Fruit fly (Drosophila melanogaster): ENCODE results near the gene cno.

cno gene

dm6 chr3R:5246950-5247349 is 29.7 kb upstream of the cno start:
- no peak for TF ChIP-seq CG8478 (optimal IDR thresholded peaks at IDR 0.05)
- TF ChIP-seq CTCF (optimal IDR thresholded peaks at IDR 0.05): no peak

dm6 chr3R:5240721-5241120 is 23.5 kb upstream of the cno start, which contains the start of gene CG33293:
CG33293 (minus strand) TSS chr3R:5240735.
- no peak for TF ChIP-seq CG8478 (optimal IDR thresholded peaks at IDR 0.05)

- TF ChIP-seq CG8478 (optimal IDR thresholded peaks at IDR 0.05) (no peak), CTCF (optimal IDR thresholded peaks at IDR 0.05) (no peak)
Observed at dm6 chr3R:5237215-5237614, 20.0 kb upstream of the cno start, which contains the start of gene rtp. rtp (minus strand) TSS chr3R:5237315.

dm6 chr3R:5232197-5232607 is 14.9 kb upstream of the cno start, which contains the start of the genes Kat60 and Mms19:
Kat60 (minus strand) TSS chr3R:5232209.
Mms19 (plus strand) TSS chr3R:5232543.
- TF ChIP-seq CTCF (optimal IDR thresholded peaks at IDR 0.05) (peak in 1 of 2 experiments; percentile 2), CG8478 (optimal IDR thresholded peaks at IDR 0.05) (no peak)

dm6 chr3R:5231383-5232196 is 14.3 kb upstream of the cno start:
- no peak for TF ChIP-seq CG8478 (optimal IDR thresholded peaks at IDR 0.05)
- TF ChIP-seq CTCF (optimal IDR thresholded peaks at IDR 0.05): no peak

- TF ChIP-seq CTCF (optimal IDR thresholded peaks at IDR 0.05) (no peak), CG8478 (optimal IDR thresholded peaks at IDR 0.05) (no peak)
Observed at dm6 chr3R:5229458-5229857, 12.2 kb upstream of the cno start.

dm6 chr3R:5226025-5226424 is 8.8 kb upstream of the cno start, which contains the start of gene Vps37B:
Vps37B (plus strand) TSS chr3R:5226158.
- no peak for TF ChIP-seq CTCF (optimal IDR thresholded peaks at IDR 0.05)
- no peak for TF ChIP-seq CG8478 (optimal IDR thresholded peaks at IDR 0.05)

- TF ChIP-seq CTCF (optimal IDR thresholded peaks at IDR 0.05) (no peak), CG8478 (optimal IDR thresholded peaks at IDR 0.05) (no peak)
Observed at dm6 chr3R:5223839-5224238, 6.6 kb upstream of the cno start, which contains the start of gene CG14664. CG14664 (plus strand) TSS chr3R:5224139.

dm6 chr3R:5223135-5223534 is 5.9 kb upstream of the cno start, which contains the start of gene CG2604:
CG2604 (minus strand) TSS chr3R:5223365.
- no peak for TF ChIP-seq CTCF (optimal IDR thresholded peaks at IDR 0.05)
- TF ChIP-seq CG8478 (optimal IDR thresholded peaks at IDR 0.05): no peak

dm6 chr3R:5219466-5219865 is 2.2 kb upstream of the cno start, which contains the start of the genes Prosbeta2R2 and CG1116:
Prosbeta2R2 (minus strand) TSS chr3R:5219528.
CG1116 (plus strand) TSS chr3R:5219657.
- TF ChIP-seq CG8478 (optimal IDR thresholded peaks at IDR 0.05) (no peak), CTCF (optimal IDR thresholded peaks at IDR 0.05) (no peak)

dm6 chr3R:5216308-5216765 is 919 bp downstream of the cno start:
- peak; percentile 82 to 85 for TF ChIP-seq CTCF (optimal IDR thresholded peaks at IDR 0.05)
- no peak for TF ChIP-seq CG8478 (optimal IDR thresholded peaks at IDR 0.05)

dm6 chr3R:5215334-5216307 is 1.6 kb downstream of the cno start:
- TF ChIP-seq CG8478 (optimal IDR thresholded peaks at IDR 0.05) (no peak), CTCF (optimal IDR thresholded peaks at IDR 0.05) (no peak)

dm6 chr3R:5214162-5214916 is 2.9 kb downstream of the cno start:
- no peak for TF ChIP-seq CG8478 (optimal IDR thresholded peaks at IDR 0.05)
- TF ChIP-seq CTCF (optimal IDR thresholded peaks at IDR 0.05): no peak

- TF ChIP-seq CG8478 (optimal IDR thresholded peaks at IDR 0.05) (no peak), CTCF (optimal IDR thresholded peaks at IDR 0.05) (no peak)
Observed at dm6 chr3R:5213309-5213708, 3.9 kb downstream of the cno start.
